Comparison of ENCODE assay signal across 2 fruit fly cellular contexts in genomic region chrX:13114861-13115260, dm6.
A peak's percentile ranks its signal among the peaks of the same experiment; 100 is the strongest.
TF ChIP-seq lines count a peak whose summit lies in the region.

TSS of gene CG42237 (plus strand) at chrX:13115131.

TF ChIP-seq in whole organism, embryonic, 481 proteins besides CTCF, POLR2A, EP300 and RAD21 (continued from another document and continues in another):
- TF ChIP-seq CG10979 (tag; optimal IDR thresholded peaks at IDR 0.05; lab: Kevin White, UChicago) (no peak), Xrp1 (GFP tag; IDR thresholded peaks at IDR 0.05; lab: Robert Waterston, UW) (no peak), Max (GFP tag; optimal IDR thresholded peaks at IDR 0.05; lab: Kevin White, UChicago) (no peak), Dad (GFP tag; optimal IDR thresholded peaks at IDR 0.05; lab: Kevin White, UChicago) (no peak), NC2α (GFP tag; optimal IDR thresholded peaks at IDR 0.05; lab: Kevin White, UChicago) (no peak), B-H1 (GFP tag; IDR thresholded peaks at IDR 0.05; lab: Robert Waterston, UW) (no peak), CG5245 (GFP tag; optimal IDR thresholded peaks at IDR 0.05; lab: Kevin White, UChicago) (no peak), CG14710 (tag; optimal IDR thresholded peaks at IDR 0.05; lab: Kevin White, UChicago) (no peak), CG4424 (GFP tag; optimal IDR thresholded peaks at IDR 0.05; lab: Kevin White, UChicago) (no peak), CG11085 (GFP tag; IDR thresholded peaks at IDR 0.05; lab: Robert Waterston, UW) (no peak), pho (GFP tag; optimal IDR thresholded peaks at IDR 0.05; lab: Kevin White, UChicago) (no peak), CG12391 (tag; optimal IDR thresholded peaks at IDR 0.05; lab: Kevin White, UChicago) (no peak), CG2678 (tag; optimal IDR thresholded peaks at IDR 0.05; lab: Kevin White, UChicago) (no peak), sisA (GFP tag; IDR thresholded peaks at IDR 0.05; lab: Robert Waterston, UW) (no peak), CG3995 (GFP tag; optimal IDR thresholded peaks at IDR 0.05; lab: Kevin White, UChicago) (no peak), gce (GFP tag; IDR thresholded peaks at IDR 0.05; lab: Robert Waterston, UW) (no peak), pfk (GFP tag; optimal IDR thresholded peaks at IDR 0.05; lab: Kevin White, UChicago) (no peak), row (GFP tag; IDR thresholded peaks at IDR 0.05; lab: Robert Waterston, UW) (0 out of 3 replicates have a peak, but pooled peaks have one; percentile 48), hb (GFP tag; IDR thresholded peaks at IDR 0.05; lab: Robert Waterston, UW; ENCODE audit: partially characterized antibody) (no peak), Side (GFP tag; optimal IDR thresholded peaks at IDR 0.05; lab: Kevin White, UChicago) (no peak), CG34422 (GFP tag; IDR thresholded peaks at IDR 0.05; lab: Robert Waterston, UW) (no peak), CG30020 (tag; optimal IDR thresholded peaks at IDR 0.05; lab: Kevin White, UChicago) (no peak), jigr1 (GFP tag; IDR thresholded peaks at IDR 0.05; lab: Robert Waterston, UW) (no peak), CG13287 (GFP tag; IDR thresholded peaks at IDR 0.05; lab: Robert Waterston, UW; ENCODE audit: partially characterized antibody) (0 out of 2 replicates have a peak, but pooled peaks have one; percentile 10), Nf-YB (GFP tag; optimal IDR thresholded peaks at IDR 0.05; lab: Kevin White, UChicago) (no peak), CG15011 (GFP tag; optimal IDR thresholded peaks at IDR 0.05; lab: Kevin White, UChicago) (no peak), ham (GFP tag; IDR thresholded peaks at IDR 0.05; lab: Robert Waterston, UW) (no peak), Jarid2 (GFP tag; optimal IDR thresholded peaks at IDR 0.05; lab: Kevin White, UChicago) (peak; percentile 4), CG10959 (GFP tag; IDR thresholded peaks at IDR 0.05; lab: Robert Waterston, UW) (no peak), sna (GFP tag; IDR thresholded peaks at IDR 0.05; lab: Robert Waterston, UW; ENCODE audit: partially characterized antibody) (no peak), Mad (GFP tag; optimal IDR thresholded peaks at IDR 0.05; lab: Kevin White, UChicago) (no peak), Hr39 (optimal IDR thresholded peaks at IDR 0.05; lab: Kevin White, UChicago) (no peak), ara (GFP tag; IDR thresholded peaks at IDR 0.05; lab: Robert Waterston, UW) (0 out of 2 replicates have a peak, but pooled peaks have one; percentile 31), ab (GFP tag; optimal IDR thresholded peaks at IDR 0.05; lab: Kevin White, UChicago) (no peak), CG15073 (GFP tag; optimal IDR thresholded peaks at IDR 0.05; lab: Kevin White, UChicago) (no peak), pita (GFP tag; optimal IDR thresholded peaks at IDR 0.05; lab: Kevin White, UChicago) (no peak), ci (GFP tag; IDR thresholded peaks at IDR 0.05; lab: Robert Waterston, UW) (0 out of 3 replicates have a peak, but pooled peaks have one; percentile 24), D19B (GFP tag; optimal IDR thresholded peaks at IDR 0.05; lab: Kevin White, UChicago) (peak; percentile 53), ac (GFP tag; optimal IDR thresholded peaks at IDR 0.05; lab: Kevin White, UChicago) (no peak), Ada2b (GFP tag; IDR thresholded peaks at IDR 0.05; lab: Robert Waterston, UW) (no peak), aop (GFP tag; IDR thresholded peaks at IDR 0.05; lab: Robert Waterston, UW) (no peak), CHES-1-like (GFP tag; optimal IDR thresholded peaks at IDR 0.05; lab: Kevin White, UChicago) (no peak), CG6272 (GFP tag; IDR thresholded peaks at IDR 0.05; lab: Robert Waterston, UW) (no peak), da (GFP tag; optimal IDR thresholded peaks at IDR 0.05; lab: Kevin White, UChicago) (no peak), lov (optimal IDR thresholded peaks at IDR 0.05; lab: Kevin White, UChicago) (no peak), lov (GFP tag; IDR thresholded peaks at IDR 0.05; lab: Robert Waterston, UW) (no peak), tin (GFP tag; optimal IDR thresholded peaks at IDR 0.05; lab: Kevin White, UChicago) (no peak), CG15514 (GFP tag; optimal IDR thresholded peaks at IDR 0.05; lab: Kevin White, UChicago) (no peak), CG17912 (GFP tag; optimal IDR thresholded peaks at IDR 0.05; lab: Kevin White, UChicago) (no peak), CG5180 (GFP tag; optimal IDR thresholded peaks at IDR 0.05; lab: Kevin White, UChicago) (no peak), CG11398 (GFP tag; optimal IDR thresholded peaks at IDR 0.05; lab: Kevin White, UChicago) (no peak), emc (GFP tag; optimal IDR thresholded peaks at IDR 0.05; lab: Kevin White, UChicago) (no peak), zen (tag; optimal IDR thresholded peaks at IDR 0.05; lab: Kevin White, UChicago) (no peak), sr (GFP tag; IDR thresholded peaks at IDR 0.05; lab: Robert Waterston, UW) (no peak), bigmax (GFP tag; optimal IDR thresholded peaks at IDR 0.05; lab: Kevin White, UChicago) (no peak), Taf1 (GFP tag; IDR thresholded peaks at IDR 0.05; lab: Robert Waterston, UW) (no peak), sima (GFP tag; optimal IDR thresholded peaks at IDR 0.05; lab: Kevin White, UChicago) (no peak), onecut (GFP tag; IDR thresholded peaks at IDR 0.05; lab: Robert Waterston, UW) (peak; percentile 29; the same call in 1 of the 2 replicates), Med (GFP tag; lab: Kevin White, UChicago) (peak; percentile 72), CG2120 (GFP tag; optimal IDR thresholded peaks at IDR 0.05; lab: Kevin White, UChicago) (no peak), B-H2 (GFP tag; optimal IDR thresholded peaks at IDR 0.05; lab: Kevin White, UChicago) (no peak), CG8359 (GFP tag; optimal IDR thresholded peaks at IDR 0.05; lab: Kevin White, UChicago; ENCODE audit: borderline replicate concordance) (no peak), btn (GFP tag; optimal IDR thresholded peaks at IDR 0.05; lab: Kevin White, UChicago) (no peak), CG13624 (GFP tag; optimal IDR thresholded peaks at IDR 0.05; lab: Kevin White, UChicago) (no peak), Opbp (GFP tag; IDR thresholded peaks at IDR 0.05; lab: Robert Waterston, UW; ENCODE audit: partially characterized antibody) (no peak), NK7.1 (GFP tag; optimal IDR thresholded peaks at IDR 0.05; lab: Kevin White, UChicago) (no peak), scrt (GFP tag; optimal IDR thresholded peaks at IDR 0.05; lab: Kevin White, UChicago) (no peak), CG7928 (GFP tag; optimal IDR thresholded peaks at IDR 0.05; lab: Kevin White, UChicago) (no peak), CG32532 (GFP tag; IDR thresholded peaks at IDR 0.05; lab: Robert Waterston, UW) (no peak)

TF ChIP-seq in whole organism, prepupa, 60 proteins besides CTCF, POLR2A, EP300 and RAD21 (continued from another document):
- TF ChIP-seq Smox (GFP tag; optimal IDR thresholded peaks at IDR 0.05; lab: Kevin White, UChicago) (no peak), topi (GFP tag; optimal IDR thresholded peaks at IDR 0.05; lab: Kevin White, UChicago) (no peak), eg (GFP tag; IDR thresholded peaks at IDR 0.05; lab: Robert Waterston, UW) (peak; percentile 77; the same call in 2 of the 3 replicates), net (GFP tag; optimal IDR thresholded peaks at IDR 0.05; lab: Kevin White, UChicago) (peak; percentile 29), CG8632 (GFP tag; optimal IDR thresholded peaks at IDR 0.05; lab: Kevin White, UChicago) (peak; percentile 8), Hr38 (GFP tag; optimal IDR thresholded peaks at IDR 0.05; lab: Kevin White, UChicago) (no peak), ss (GFP tag; optimal IDR thresholded peaks at IDR 0.05; lab: Kevin White, UChicago) (peak; percentile 34), Sox15 (GFP tag; optimal IDR thresholded peaks at IDR 0.05; lab: Kevin White, UChicago) (no peak), Ets96B (tag; optimal IDR thresholded peaks at IDR 0.05; lab: Kevin White, UChicago) (peak; percentile 9), CG6808 (GFP tag; optimal IDR thresholded peaks at IDR 0.05; lab: Kevin White, UChicago) (peak; percentile 51), CG9139 (GFP tag; optimal IDR thresholded peaks at IDR 0.05; lab: Kevin White, UChicago) (peak; percentile 44), CG3919 (GFP tag; optimal IDR thresholded peaks at IDR 0.05; lab: Kevin White, UChicago) (no peak), Sox102F (GFP tag; optimal IDR thresholded peaks at IDR 0.05; lab: Kevin White, UChicago) (no peak)
